Worm (Caenorhabditis elegans) whole organism, L3 larva: Measurements from ENCODE around the gene fbxa-65.

Source experiments
- fkh-10 ChIP-seq: sonication (generic microtip); optimal IDR thresholded peaks from 2 replicates; lab custom pipeline; 2017; ENCODE audit warnings: missing biosample characterization, missing genetic modification reagents, missing genetic modification characterization
- jun-1 ChIP-seq: fragments of 150-350 bp; optimal IDR thresholded peaks from 2 replicates; lab custom pipeline; 2014; ENCODE audit warnings: missing biosample characterization, missing genetic modification reagents, missing genetic modification characterization
- mdl-1 ChIP-seq: fragments of 150-350 bp; optimal IDR thresholded peaks from 2 replicates; lab custom pipeline; 2014; ENCODE audit warnings: missing biosample characterization, missing genetic modification characterization
- nhr-12 ChIP-seq: fragments of 150-350 bp; optimal IDR thresholded peaks from 2 replicates; lab custom pipeline; 2014; ENCODE audit warnings: missing biosample characterization, missing genetic modification characterization
- pha-4 ChIP-seq: fragments of 150-350 bp; optimal IDR thresholded peaks from 2 replicates; lab custom pipeline; 2014; ENCODE audit warnings: missing biosample characterization, missing genetic modification reagents, missing genetic modification characterization
- unc-62 ChIP-seq: fragments of 150-350 bp; sonication (generic microtip); optimal IDR thresholded peaks from 4 replicates; lab custom pipeline; 2014; ENCODE audit warnings: missing biosample characterization, missing genetic modification reagents, missing genetic modification characterization
- ztf-4 ChIP-seq: fragments of 150-350 bp; optimal IDR thresholded peaks from 2 replicates; lab custom pipeline; 2014; ENCODE audit warnings: missing biosample characterization, missing genetic modification characterization

- TF ChIP-seq mdl-1 (tag; lab: Kevin White, UChicago) (no peak), jun-1 (tag; lab: Kevin White, UChicago) (no peak), unc-62 (GFP tag; lab: Kevin White, UChicago) (no peak), nhr-12 (no peak), ztf-4 (tag; lab: Kevin White, UChicago) (no peak), pha-4 (no peak), fkh-10 (GFP tag; lab: Kevin White, UChicago) (no peak)
Measured at ce11 chrV:3349877-3350276, 3.6 kb upstream of the fbxa-65 start, which contains the start of gene C17B7.15.
